Worm (Caenorhabditis elegans) whole organism, L2 larva: ENCODE measurements around the gene dpm-3.

ENCODE experiments used
- ZK546.5 ChIP-seq: sonication (generic microtip); optimal IDR thresholded peaks from 2 replicates; lab custom pipeline; 2017; ENCODE audit warnings: missing biosample characterization, missing genetic modification characterization
- alr-1 ChIP-seq: fragments of 150-350 bp; optimal IDR thresholded peaks from 2 replicates; lab custom pipeline; 2014; ENCODE audit warnings: missing biosample characterization, missing genetic modification characterization
- ceh-82 ChIP-seq: fragments of 150-350 bp; optimal IDR thresholded peaks from 2 replicates; lab custom pipeline; 2014; ENCODE audit warnings: missing biosample characterization, missing genetic modification characterization
- crh-2 ChIP-seq: sonication (generic microtip); optimal IDR thresholded peaks from 2 replicates; lab custom pipeline; 2017; ENCODE audit warnings: missing biosample characterization, missing genetic modification characterization
- egl-27 ChIP-seq: sonication (generic microtip); optimal IDR thresholded peaks from 3 replicates; lab custom pipeline; 2017; ENCODE audit warnings: missing biosample characterization, missing genetic modification reagents, missing genetic modification characterization
- elt-3 ChIP-seq: sonication (generic microtip); optimal IDR thresholded peaks from 2 replicates; lab custom pipeline; 2017; ENCODE audit warnings: missing biosample characterization, missing genetic modification characterization
- fos-1 ChIP-seq: fragments of 150-350 bp; optimal IDR thresholded peaks from 2 replicates; lab custom pipeline; 2014; ENCODE audit warnings: missing biosample characterization, missing genetic modification characterization
- lin-13 ChIP-seq: fragments of 150-350 bp; optimal IDR thresholded peaks from 2 replicates; lab custom pipeline; 2014; ENCODE audit warnings: missing biosample characterization, missing genetic modification reagents, missing genetic modification characterization
- lsy-2 ChIP-seq, 2 experiments: fragments of 150-350 bp in 1 of 2; sonication (generic microtip) in 1 of 2; optimal IDR thresholded peaks; 2 replicates each; lab custom pipeline; 2014 to 2017; ENCODE audit warnings: missing biosample characterization in 2 of 2, missing genetic modification characterization in 2 of 2
- nhr-12 ChIP-seq: fragments of 150-350 bp; optimal IDR thresholded peaks from 2 replicates; lab custom pipeline; 2014; ENCODE audit warnings: missing biosample characterization, missing genetic modification characterization
- nhr-6 ChIP-seq: fragments of 150-350 bp; optimal IDR thresholded peaks from 2 replicates; lab custom pipeline; 2014; ENCODE audit warnings: missing biosample characterization, missing genetic modification characterization
- unc-62 ChIP-seq: fragments of 150-350 bp; optimal IDR thresholded peaks from 2 replicates; lab custom pipeline; 2014; ENCODE audit warnings: missing biosample characterization, missing genetic modification reagents, missing genetic modification characterization

ce11 chrIV:12403440-12403839, 12.1 kb downstream of the dpm-3 start:
- TF ChIP-seq lin-13 (GFP tag; lab: Kevin White, UChicago) (no peak), ceh-82 (tag; lab: Kevin White, UChicago) (no peak), lsy-2 (tag; optimal IDR thresholded peaks at IDR 0.05; lab: Kevin White, UChicago) (no peak), alr-1 (tag; lab: Kevin White, UChicago) (no peak), egl-27 (tag; lab: Kevin White, UChicago) (no peak), unc-62 (GFP tag; lab: Kevin White, UChicago) (no peak), nhr-12 (tag; lab: Kevin White, UChicago) (no peak), ZK546.5 (tag; lab: Kevin White, UChicago) (no peak), fos-1 (tag; lab: Kevin White, UChicago) (no peak), nhr-6 (no peak), crh-2 (no peak), elt-3 (no peak)
